Worm (Caenorhabditis elegans) whole organism, L1 larva: Measurements from ENCODE around the gene clec-175.

ENCODE experiments used
- C16A3.4 ChIP-seq: fragments of 150-350 bp; optimal IDR thresholded peaks from 2 replicates; lab custom pipeline; 2014; ENCODE audit warnings: missing biosample characterization, missing genetic modification characterization
- C34B4.2 ChIP-seq: sonication (generic microtip); optimal IDR thresholded peaks from 2 replicates; lab custom pipeline; 2017; ENCODE audit warnings: mild to moderate bottlenecking, missing genetic modification characterization, missing compliant biosample characterization
- blmp-1 ChIP-seq: fragments of 150-350 bp; optimal IDR thresholded peaks from 2 replicates; lab custom pipeline; 2014; ENCODE audit warnings: missing biosample characterization, missing genetic modification characterization
- ceh-63 ChIP-seq: fragments of 200-800 bp; sonication (Bioruptor generic); optimal IDR thresholded peaks from 2 replicates; lab custom pipeline; 2018; ENCODE audit warnings: mild to moderate bottlenecking, missing genetic modification characterization, missing compliant biosample characterization
- ceh-8 ChIP-seq: fragments of 200-800 bp; sonication (Bioruptor generic); optimal IDR thresholded peaks from 2 replicates; lab custom pipeline; 2018; ENCODE audit warnings: mild to moderate bottlenecking, missing genetic modification characterization, moderate library complexity, missing compliant biosample characterization
- ceh-82 ChIP-seq, 3 experiments: fragments of 150-350 bp in 1 of 3; sonication (generic microtip) in 2 of 3; optimal IDR thresholded peaks; 2 replicates each; lab custom pipeline; 2014 to 2017; ENCODE audit warnings: missing biosample characterization in 3 of 3, missing genetic modification characterization in 3 of 3
- ceh-88 ChIP-seq: fragments of 200-800 bp; sonication (Bioruptor generic); IDR thresholded peaks from 2 replicates; pipeline ENCODE4 v1.3.6; 2022; ENCODE audit warnings: missing genetic modification characterization, missing compliant biosample characterization
- ceh-90 ChIP-seq: sonication (generic microtip); optimal IDR thresholded peaks from 2 replicates; lab custom pipeline; 2016; ENCODE audit warnings: missing genetic modification characterization, missing compliant biosample characterization
- ces-1 ChIP-seq: fragments of 150-350 bp; optimal IDR thresholded peaks from 2 replicates; lab custom pipeline; 2014; ENCODE audit warnings: missing biosample characterization, missing genetic modification reagents, missing genetic modification characterization
- dpl-1 ChIP-seq, 3 experiments: fragments of 150-350 bp in 2 of 3; sonication (generic microtip) in 1 of 3; optimal IDR thresholded peaks; 2 replicates each; lab custom pipeline; 2014 to 2017; ENCODE audit warnings: missing biosample characterization in 3 of 3, missing genetic modification characterization in 3 of 3, missing genetic modification reagents in 3 of 3
- efl-1 ChIP-seq, 4 experiments: fragments of 150-350 bp; optimal IDR thresholded peaks in 3 of 4; peaks in 1 of 4; 1 replicate in 1 of 4; 2 replicates in 3 of 4; lab custom pipeline; 2014; ENCODE audit warnings: missing biosample characterization in 2 of 4, missing genetic modification characterization in 2 of 4, missing genetic modification reagents in 2 of 4
- efl-3 ChIP-seq: fragments of 200-800 bp; sonication (Bioruptor generic); optimal IDR thresholded peaks from 2 replicates; lab custom pipeline; 2018; ENCODE audit warnings: mild to moderate bottlenecking, missing genetic modification characterization, missing compliant biosample characterization
- egl-27 ChIP-seq, 2 experiments: fragments of 150-350 bp in 1 of 2; sonication (generic microtip); optimal IDR thresholded peaks; 3 replicates each; lab custom pipeline; 2017 to 2018; ENCODE audit warnings: missing biosample characterization in 2 of 2, missing genetic modification characterization in 2 of 2, missing genetic modification reagents in 2 of 2
- elt-2 ChIP-seq: sonication (generic microtip); optimal IDR thresholded peaks from 2 replicates; lab custom pipeline; 2016; ENCODE audit warnings: missing genetic modification characterization, mild to moderate bottlenecking, inconsistent platforms, missing compliant biosample characterization, missing genetic modification reagents
- fkh-10 ChIP-seq: sonication (generic microtip); optimal IDR thresholded peaks from 2 replicates; lab custom pipeline; 2017; ENCODE audit warnings: missing biosample characterization, missing genetic modification reagents, missing genetic modification characterization
- fkh-4 ChIP-seq: sonication (generic microtip); optimal IDR thresholded peaks from 2 replicates; lab custom pipeline; 2016; ENCODE audit warnings: missing compliant biosample characterization, missing genetic modification characterization, borderline replicate concordance
- fkh-8 ChIP-seq: sonication (generic microtip); optimal IDR thresholded peaks from 2 replicates; lab custom pipeline; 2016; ENCODE audit warnings: mild to moderate bottlenecking, missing genetic modification characterization, missing compliant biosample characterization
- hlh-17 ChIP-seq: fragments of 200-800 bp; sonication (Bioruptor generic); optimal IDR thresholded peaks from 2 replicates; lab custom pipeline; 2018; ENCODE audit warnings: missing genetic modification characterization, mild to moderate bottlenecking, missing compliant biosample characterization, moderate library complexity, borderline replicate concordance
- hlh-4 ChIP-seq: sonication (generic microtip); optimal IDR thresholded peaks from 2 replicates; lab custom pipeline; 2016; ENCODE audit warnings: mild to moderate bottlenecking, missing genetic modification characterization, missing compliant biosample characterization
- irx-1 ChIP-seq: sonication (generic microtip); optimal IDR thresholded peaks from 2 replicates; lab custom pipeline; 2016; ENCODE audit warnings: missing genetic modification characterization, missing compliant biosample characterization
- isw-1 ChIP-seq: fragments of 200-800 bp; sonication (Bioruptor generic); IDR thresholded peaks from 2 replicates; pipeline ENCODE4 v1.3.6; 2022; ENCODE audit warnings: missing genetic modification characterization, missing compliant biosample characterization
- lin-14 ChIP-seq: fragments of 200-800 bp; sonication (Bioruptor generic); optimal IDR thresholded peaks from 2 replicates; lab custom pipeline; 2018; ENCODE audit warnings: mild to moderate bottlenecking, missing genetic modification characterization, moderate library complexity, missing compliant biosample characterization
- lin-15B ChIP-seq: fragments of 150-350 bp; sonication (generic microtip); optimal IDR thresholded peaks from 3 replicates; lab custom pipeline; 2014; ENCODE audit warnings: missing biosample characterization, missing genetic modification characterization
- lin-35 ChIP-seq, 2 experiments: fragments of 150-350 bp; optimal IDR thresholded peaks; 2 replicates each; lab custom pipeline; 2014; ENCODE audit warnings: missing biosample characterization in 2 of 2, missing genetic modification characterization in 2 of 2, missing genetic modification reagents in 2 of 2
- lin-39 ChIP-seq: fragments of 150-350 bp; optimal IDR thresholded peaks from 2 replicates; lab custom pipeline; 2014; ENCODE audit warnings: missing biosample characterization, missing genetic modification reagents, missing genetic modification characterization
- lsy-2 ChIP-seq, 2 experiments: fragments of 150-350 bp; optimal IDR thresholded peaks; 2 replicates each; lab custom pipeline; 2014; ENCODE audit warnings: missing biosample characterization in 2 of 2, missing genetic modification characterization in 2 of 2
- mab-9 ChIP-seq: fragments of 200-800 bp; sonication (Bioruptor generic); IDR thresholded peaks from 2 replicates; pipeline ENCODE4 v1.3.6; 2022; ENCODE audit warnings: missing genetic modification reagents, missing genetic modification characterization, missing compliant biosample characterization
- mef-2 ChIP-seq: fragments of 150-350 bp; optimal IDR thresholded peaks from 2 replicates; lab custom pipeline; 2014; ENCODE audit warnings: missing biosample characterization, missing genetic modification characterization
- nhr-19 ChIP-seq: fragments of 200-800 bp; sonication (Bioruptor generic); conservative IDR thresholded peaks from 2 replicates; pipeline ENCODE4 v1.3.6; 2022; ENCODE audit warnings: missing genetic modification characterization, missing compliant biosample characterization
- nhr-20 ChIP-seq: sonication (generic microtip); optimal IDR thresholded peaks from 2 replicates; lab custom pipeline; 2016; ENCODE audit warnings: mild to moderate bottlenecking, missing genetic modification characterization, missing compliant biosample characterization
- nhr-237 ChIP-seq: fragments of 150-350 bp; optimal IDR thresholded peaks from 2 replicates; lab custom pipeline; 2014; ENCODE audit warnings: missing biosample characterization, missing genetic modification characterization
- nhr-28 ChIP-seq: fragments of 150-350 bp; optimal IDR thresholded peaks from 2 replicates; lab custom pipeline; 2014; ENCODE audit warnings: missing biosample characterization, missing genetic modification characterization
- nhr-47 ChIP-seq: sonication (generic microtip); optimal IDR thresholded peaks from 2 replicates; lab custom pipeline; 2016; ENCODE audit warnings: mild to moderate bottlenecking, missing genetic modification characterization, moderate library complexity, missing compliant biosample characterization
- nhr-77 ChIP-seq: fragments of 150-350 bp; optimal IDR thresholded peaks from 2 replicates; lab custom pipeline; 2014; ENCODE audit warnings: missing biosample characterization, missing genetic modification characterization
- nhr-84 ChIP-seq: sonication (generic microtip); optimal IDR thresholded peaks from 2 replicates; lab custom pipeline; 2017; ENCODE audit warnings: missing biosample characterization, missing genetic modification characterization
- nhr-85 ChIP-seq: sonication (generic microtip); peaks from one replicate; lab custom pipeline; 2016; ENCODE audit warnings: missing genetic modification characterization, inconsistent platforms, missing compliant biosample characterization
- nhr-90 ChIP-seq: sonication (generic microtip); optimal IDR thresholded peaks from 2 replicates; lab custom pipeline; 2016; ENCODE audit warnings: mild to moderate bottlenecking, missing genetic modification characterization, missing compliant biosample characterization; ENCODE audit not compliant: poor library complexity
- snu-23 ChIP-seq: sonication (generic microtip); optimal IDR thresholded peaks from 2 replicates; lab custom pipeline; 2016; ENCODE audit warnings: missing genetic modification characterization, missing compliant biosample characterization
- sox-4 ChIP-seq: sonication (generic microtip); optimal IDR thresholded peaks from 2 replicates; lab custom pipeline; 2016; ENCODE audit warnings: missing genetic modification characterization, missing compliant biosample characterization
- sptf-1 ChIP-seq: fragments of 150-350 bp; optimal IDR thresholded peaks from 2 replicates; lab custom pipeline; 2014; ENCODE audit warnings: missing biosample characterization, missing genetic modification characterization
- swsn-7 ChIP-seq: sonication (generic microtip); optimal IDR thresholded peaks from 2 replicates; lab custom pipeline; 2016; ENCODE audit warnings: missing genetic modification characterization, missing compliant biosample characterization
- unc-62 ChIP-seq: fragments of 150-350 bp; optimal IDR thresholded peaks from 2 replicates; lab custom pipeline; 2014; ENCODE audit warnings: missing biosample characterization, missing genetic modification reagents, missing genetic modification characterization
- unc-86 ChIP-seq: sonication (generic microtip); optimal IDR thresholded peaks from 2 replicates; lab custom pipeline; 2016; ENCODE audit warnings: missing genetic modification characterization, missing compliant biosample characterization
- unc-98 ChIP-seq: fragments of 200-800 bp; sonication (Bioruptor generic); IDR thresholded peaks from 2 replicates; pipeline ENCODE4 v1.3.6; 2022; ENCODE audit warnings: missing genetic modification characterization, missing compliant biosample characterization
- xbp-1 ChIP-seq: sonication (generic microtip); optimal IDR thresholded peaks from 2 replicates; lab custom pipeline; 2016; ENCODE audit warnings: missing genetic modification characterization, missing compliant biosample characterization
- zip-4 ChIP-seq: fragments of 200-800 bp; sonication (Bioruptor generic); optimal IDR thresholded peaks from 2 replicates; lab custom pipeline; 2018; ENCODE audit warnings: mild to moderate bottlenecking, missing genetic modification characterization, moderate library complexity, missing compliant biosample characterization
- ztf-4 ChIP-seq: fragments of 150-350 bp; optimal IDR thresholded peaks from 2 replicates; lab custom pipeline; 2014; ENCODE audit warnings: missing biosample characterization, missing genetic modification characterization

Gene clec-175

ce11 chrIV:4445711-4446290, 23.7 kb downstream of the clec-175 start, which contains the start of the genes wapl-1 and htz-1 (continued):
- TF ChIP-seq nhr-77 (tag; lab: Kevin White, UChicago) (peak; percentile 92), C34B4.2 (tag; lab: Kevin White, UChicago) (no peak), isw-1 (peak; percentile 97), nhr-90 (tag; lab: Kevin White, UChicago) (peak; percentile 95), fkh-8 (tag; lab: Kevin White, UChicago) (peak; percentile 97), dpl-1 (GFP tag; optimal IDR thresholded peaks at IDR 0.05; lab: Kevin White, UChicago) (peak; percentile 95 to 96 (median 96)), lsy-2 (tag; optimal IDR thresholded peaks at IDR 0.05; lab: Kevin White, UChicago) (peak; percentile 99 to 100), hlh-17 (GFP tag; lab: Kevin White, UChicago) (no peak), irx-1 (tag; lab: Kevin White, UChicago) (peak; percentile 91), snu-23 (GFP tag; lab: Kevin White, UChicago) (peak; percentile 98), efl-1 (optimal IDR thresholded peaks at IDR 0.05; lab: Kevin White, UChicago) (peak; percentile 96), efl-1 (GFP tag; optimal IDR thresholded peaks at IDR 0.05 in 1 of 2; lab: Kevin White, UChicago) (peak; percentile 92 to 99), sptf-1 (tag; lab: Kevin White, UChicago) (no peak), nhr-237 (tag; lab: Kevin White, UChicago) (peak; percentile 92), egl-27 (tag; optimal IDR thresholded peaks at IDR 0.05; lab: Kevin White, UChicago) (peak; percentile 51 to 54), ztf-4 (tag; lab: Kevin White, UChicago) (peak; percentile 91), lin-39 (peak; percentile 84), blmp-1 (tag; lab: Kevin White, UChicago) (peak; percentile 86), nhr-85 (peak; percentile 99), lin-14 (GFP tag; lab: Kevin White, UChicago) (peak; percentile 97), C16A3.4 (peak; percentile 97), nhr-20 (peak; percentile 96), swsn-7 (peak; percentile 97), lin-15B (tag; lab: Kevin White, UChicago) (peak; percentile 96), ceh-82 (tag; optimal IDR thresholded peaks at IDR 0.05; lab: Kevin White, UChicago) (peak; percentile 97 to 98 (median 97)), ceh-88 (GFP tag; lab: Robert Waterston, UW) (peak; percentile 86), unc-86 (tag; lab: Kevin White, UChicago) (peak; percentile 98), ceh-8 (peak; percentile 91), lin-35 (GFP tag; optimal IDR thresholded peaks at IDR 0.05; lab: Kevin White, UChicago) (peak; percentile 96 to 98), ceh-63 (GFP tag; lab: Kevin White, UChicago) (no peak), nhr-84 (no peak), unc-98 (GFP tag; lab: Robert Waterston, UW) (no peak), mef-2 (tag; lab: Kevin White, UChicago) (peak; percentile 91), mab-9 (GFP tag; lab: Robert Waterston, UW) (peak; percentile 85), zip-4 (peak; percentile 84), elt-2 (peak; percentile 73), nhr-28 (tag; lab: Kevin White, UChicago) (no peak), ceh-90 (tag; lab: Kevin White, UChicago) (peak; percentile 13), efl-3 (GFP tag; lab: Kevin White, UChicago) (peak; percentile 44), hlh-4 (tag; lab: Kevin White, UChicago) (no peak), nhr-19 (GFP tag; lab: Robert Waterston, UW) (peak; percentile 97), fkh-4 (tag; lab: Kevin White, UChicago) (no peak), fkh-10 (GFP tag; lab: Kevin White, UChicago) (peak; percentile 92), unc-62 (no peak), sox-4 (tag; lab: Kevin White, UChicago) (peak; percentile 89), nhr-47 (tag; lab: Kevin White, UChicago) (peak; percentile 98), xbp-1 (peak; percentile 98), ces-1 (no peak)
- TF ChIP-seq, all 84 proteins: peak for 64
